Worm (Caenorhabditis elegans) whole organism, young adult: ENCODE data around the gene gcy-8.
"Not testable (repeated sequence)": the region's sequence is repeated elsewhere in the genome, so short reads cannot be mapped to it uniquely, and the experiment has no call there.

Experiments used
- C06A6.2 ChIP-seq: fragments of 200-800 bp; sonication (Bioruptor generic); conservative IDR thresholded peaks from 2 replicates; pipeline ENCODE4 v1.3.6; 2022; ENCODE audit warnings: missing genetic modification characterization, missing compliant biosample characterization
- D2030.7 ChIP-seq: fragments of 200-800 bp; sonication (Bioruptor generic); IDR thresholded peaks from 2 replicates; pipeline ENCODE4 v1.3.6; 2022; ENCODE audit warnings: missing genetic modification reagents, missing genetic modification characterization, missing compliant biosample characterization
- F33H1.4 ChIP-seq: fragments of 200-800 bp; sonication (Bioruptor generic); IDR thresholded peaks from 2 replicates; pipeline ENCODE4 v1.3.6; 2022; ENCODE audit warnings: missing genetic modification reagents, missing genetic modification characterization, missing compliant biosample characterization
- K11D2.4 ChIP-seq: fragments of 200-800 bp; sonication (Bioruptor generic); IDR thresholded peaks from 2 replicates; pipeline ENCODE4 v1.3.6; 2022; ENCODE audit warnings: missing genetic modification reagents, missing genetic modification characterization, missing compliant biosample characterization
- Y53G8AR.9 ChIP-seq: fragments of 200-800 bp; sonication (Bioruptor generic); conservative IDR thresholded peaks from 2 replicates; pipeline ENCODE4 v1.3.6; 2022; ENCODE audit warnings: missing genetic modification reagents, missing genetic modification characterization, missing compliant biosample characterization
- Y67H2A.10 ChIP-seq: fragments of 200-800 bp; sonication (Bioruptor generic); conservative IDR thresholded peaks from 2 replicates; pipeline ENCODE4 v1.3.6; 2022; ENCODE audit warnings: missing genetic modification reagents, missing genetic modification characterization, missing compliant biosample characterization
- Y79H2A.3 ChIP-seq: fragments of 200-800 bp; sonication (Bioruptor generic); conservative IDR thresholded peaks from 2 replicates; pipeline ENCODE4 v1.3.6; 2022; ENCODE audit warnings: missing genetic modification reagents, missing genetic modification characterization, missing compliant biosample characterization
- Y95B8A.8 ChIP-seq: fragments of 200-800 bp; sonication (Bioruptor generic); IDR thresholded peaks from 2 replicates; pipeline ENCODE4 v1.3.6; 2022; ENCODE audit warnings: missing genetic modification reagents, missing genetic modification characterization, missing compliant biosample characterization
- ZK185.1 ChIP-seq: sonication (generic microtip); optimal IDR thresholded peaks from 2 replicates; lab custom pipeline; 2016; ENCODE audit warnings: mild to moderate bottlenecking, missing genetic modification characterization, missing compliant biosample characterization; ENCODE audit not compliant: poor library complexity, severe bottlenecking
- aptf-2 ChIP-seq: fragments of 200-800 bp; sonication (Bioruptor generic); conservative IDR thresholded peaks from 2 replicates; pipeline ENCODE4 v1.3.6; 2022; ENCODE audit warnings: missing genetic modification reagents, missing genetic modification characterization, missing compliant biosample characterization
- attf-3 ChIP-seq: fragments of 200-800 bp; sonication (Bioruptor generic); conservative IDR thresholded peaks from 2 replicates; pipeline ENCODE4 v1.3.6; 2022; ENCODE audit warnings: missing genetic modification reagents, missing genetic modification characterization, missing compliant biosample characterization
- attf-5 ChIP-seq: fragments of 200-800 bp; sonication (Bioruptor generic); optimal IDR thresholded peaks from 2 replicates; lab custom pipeline; 2018; ENCODE audit warnings: mild to moderate bottlenecking, missing genetic modification characterization, missing compliant biosample characterization
- bed-2 ChIP-seq: fragments of 200-800 bp; sonication (Bioruptor generic); IDR thresholded peaks from 2 replicates; pipeline ENCODE4 v1.3.6; 2022; ENCODE audit warnings: missing genetic modification reagents, missing genetic modification characterization, missing compliant biosample characterization
- cebp-1 ChIP-seq, 2 experiments: fragments of 200-800 bp in 1 of 2; sonication (Bioruptor generic) in 1 of 2; sonication (generic microtip) in 1 of 2; IDR thresholded peaks in 1 of 2; optimal IDR thresholded peaks in 1 of 2; 2 replicates each; pipeline versions ENCODE4 v1.3.6 to Lab custom; 2017 to 2022; ENCODE audit warnings: missing compliant biosample characterization in 2 of 2, missing genetic modification characterization in 2 of 2, mild to moderate bottlenecking in 1 of 2, missing genetic modification reagents in 1 of 2, moderate library complexity in 1 of 2
- ceh-100 ChIP-seq: fragments of 200-800 bp; sonication (Bioruptor generic); IDR thresholded peaks from 2 replicates; pipeline ENCODE4 v1.3.6; 2022; ENCODE audit warnings: missing genetic modification reagents, missing genetic modification characterization, missing compliant biosample characterization
- ceh-27 ChIP-seq: fragments of 200-800 bp; sonication (Bioruptor generic); optimal IDR thresholded peaks from 2 replicates; lab custom pipeline; 2018; ENCODE audit warnings: mild to moderate bottlenecking, missing genetic modification characterization, moderate library complexity, missing compliant biosample characterization
- dox-1 ChIP-seq: fragments of 200-800 bp; sonication (Bioruptor generic); IDR thresholded peaks from 2 replicates; pipeline ENCODE4 v1.3.6; 2022; ENCODE audit warnings: missing genetic modification reagents, missing genetic modification characterization, missing compliant biosample characterization
- egrh-3 ChIP-seq: fragments of 200-800 bp; sonication (Bioruptor generic); IDR thresholded peaks from 2 replicates; pipeline ENCODE4 v1.3.6; 2022; ENCODE audit warnings: missing genetic modification reagents, missing genetic modification characterization, missing compliant biosample characterization
- hmg-1.2 ChIP-seq: fragments of 200-800 bp; sonication (Bioruptor generic); IDR thresholded peaks from 2 replicates; pipeline ENCODE4 v1.3.6; 2022; ENCODE audit warnings: missing genetic modification reagents, missing genetic modification characterization, missing compliant biosample characterization
- hmg-20 ChIP-seq: fragments of 200-800 bp; sonication (Bioruptor generic); IDR thresholded peaks from 2 replicates; pipeline ENCODE4 v1.3.6; 2022; ENCODE audit warnings: missing genetic modification reagents, missing genetic modification characterization, missing compliant biosample characterization
- let-526 ChIP-seq: fragments of 200-800 bp; sonication (Bioruptor generic); IDR thresholded peaks from 2 replicates; pipeline ENCODE4 v1.3.6; 2022; ENCODE audit warnings: missing genetic modification reagents, missing genetic modification characterization, missing compliant biosample characterization
- let-607 ChIP-seq, 2 experiments: fragments of 200-800 bp in 1 of 2; sonication (Bioruptor generic) in 1 of 2; sonication (generic microtip) in 1 of 2; optimal IDR thresholded peaks; 2 replicates each; lab custom pipeline; 2016 to 2018; ENCODE audit warnings: mild to moderate bottlenecking in 2 of 2, missing compliant biosample characterization in 2 of 2, missing genetic modification characterization in 2 of 2, moderate library complexity in 2 of 2, missing genotype in 1 of 2
- lin-26 ChIP-seq: fragments of 200-800 bp; sonication (Bioruptor generic); IDR thresholded peaks from 2 replicates; pipeline ENCODE4 v1.3.6; 2022; ENCODE audit warnings: missing genetic modification reagents, missing genetic modification characterization, missing compliant biosample characterization
- lin-35 ChIP-seq, 3 experiments: fragments of 150-350 bp in 2 of 3; sonication (generic microtip) in 1 of 3; optimal IDR thresholded peaks; 2 replicates each; lab custom pipeline; 2014 to 2018; ENCODE audit warnings: missing biosample characterization in 3 of 3, missing genetic modification characterization in 3 of 3, missing genetic modification reagents in 3 of 3
- madf-6 ChIP-seq: fragments of 200-800 bp; sonication (Bioruptor generic); IDR thresholded peaks from 2 replicates; pipeline ENCODE4 v1.3.6; 2022; ENCODE audit warnings: missing genetic modification reagents, missing genetic modification characterization, missing compliant biosample characterization
- mcd-1 ChIP-seq: fragments of 200-800 bp; sonication (Bioruptor generic); IDR thresholded peaks from 2 replicates; pipeline ENCODE4 v1.3.6; 2022; ENCODE audit warnings: missing genetic modification reagents, missing genetic modification characterization, missing compliant biosample characterization
- nfyb-1 ChIP-seq: fragments of 200-800 bp; sonication (Bioruptor generic); IDR thresholded peaks from 2 replicates; pipeline ENCODE4 v1.3.6; 2022; ENCODE audit warnings: missing genetic modification reagents, missing genetic modification characterization, missing compliant biosample characterization
- pbrm-1 ChIP-seq: fragments of 200-800 bp; sonication (Bioruptor generic); IDR thresholded peaks from 2 replicates; pipeline ENCODE4 v1.3.6; 2022; ENCODE audit warnings: missing genetic modification reagents, missing genetic modification characterization, missing compliant biosample characterization
- rcor-1 ChIP-seq: fragments of 200-800 bp; sonication (Bioruptor generic); IDR thresholded peaks from 2 replicates; pipeline ENCODE4 v1.3.6; 2022; ENCODE audit warnings: missing genetic modification reagents, missing genetic modification characterization, missing compliant biosample characterization
- snpc-4 ChIP-seq, 5 experiments: fragments of 150-350 bp in 1 of 5; sonication (generic microtip) in 4 of 5; optimal IDR thresholded peaks; 2 replicates each; lab custom pipeline; 2014 to 2018; ENCODE audit warnings: missing genetic modification characterization in 5 of 5, missing biosample characterization in 3 of 5, antibody characterized with exemption in 2 of 5, mild to moderate bottlenecking in 2 of 5, missing compliant biosample characterization in 2 of 5, missing genotype in 2 of 5, moderate library complexity in 2 of 5, missing genetic modification reagents in 1 of 5
- ztf-25 ChIP-seq: fragments of 200-800 bp; sonication (Bioruptor generic); IDR thresholded peaks from 2 replicates; pipeline ENCODE4 v1.3.6; 2022; ENCODE audit warnings: missing genetic modification reagents, missing genetic modification characterization, missing compliant biosample characterization
- ztf-28 ChIP-seq: fragments of 200-800 bp; sonication (Bioruptor generic); IDR thresholded peaks from 2 replicates; pipeline ENCODE4 v1.3.6; 2022; ENCODE audit warnings: missing genetic modification reagents, missing genetic modification characterization, missing compliant biosample characterization
- ztf-6 ChIP-seq: fragments of 200-800 bp; sonication (Bioruptor generic); IDR thresholded peaks from 2 replicates; pipeline ENCODE4 v1.3.6; 2022; ENCODE audit warnings: missing genetic modification reagents, missing genetic modification characterization, missing compliant biosample characterization

The gcy-8 gene

DNA sequence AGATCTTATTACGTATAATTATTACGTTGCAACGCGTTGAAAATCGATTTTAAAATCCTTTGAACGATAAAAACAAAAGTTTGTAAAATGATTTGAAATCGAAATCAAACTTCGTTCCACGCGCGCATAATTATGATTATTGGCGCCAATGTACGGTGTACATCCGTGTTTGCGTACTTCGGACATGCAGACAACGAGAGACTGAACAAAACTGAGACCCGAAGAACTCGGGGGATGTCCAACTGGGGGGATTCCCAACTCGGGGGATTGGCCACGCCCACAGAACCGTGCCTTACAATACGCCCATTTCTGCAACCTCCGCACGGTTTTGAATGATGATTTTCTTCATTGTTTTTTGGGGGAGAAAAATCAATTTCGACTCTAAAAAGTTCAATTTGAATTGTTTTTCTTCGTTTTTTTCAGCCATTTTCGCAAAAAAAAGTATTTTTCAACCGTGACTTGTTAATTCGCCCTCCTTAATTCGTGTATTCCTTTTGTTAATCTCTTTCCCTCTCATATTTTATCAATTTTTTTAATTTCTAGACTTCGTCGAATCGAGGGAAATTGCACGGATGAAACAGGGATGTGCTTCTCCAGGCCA is 19.0 kb downstream of the gcy-8 start, which contains the start of gene F20D12.12 (continued):
- TF ChIP-seq K11D2.4 (GFP tag; lab: Robert Waterston, UW): peak; percentile 91
- TF ChIP-seq ceh-27 (GFP tag; lab: Kevin White, UChicago): peak; percentile 83
- peak; percentile 88 for TF ChIP-seq C06A6.2 (GFP tag; lab: Robert Waterston, UW)
- peak; percentile 27; the same call in 1 of the 2 replicates for TF ChIP-seq hmg-20
- TF ChIP-seq rcor-1: peak; percentile 96
- peak; percentile 19 for TF ChIP-seq snpc-4 (GFP tag; optimal IDR thresholded peaks at IDR 0.05; lab: Kevin White, UChicago)
- TF ChIP-seq snpc-4 (tag; optimal IDR thresholded peaks at IDR 0.05; lab: Kevin White, UChicago): peak in 3 of 4 experiments; percentile 28 to 57 (median 39)
- peak in 1 of 2 experiments; percentile 47 for TF ChIP-seq let-607 (tag; optimal IDR thresholded peaks at IDR 0.05; lab: Kevin White, UChicago)
- TF ChIP-seq cebp-1 (GFP tag; IDR thresholded peaks at IDR 0.05; lab: Robert Waterston, UW): peak; percentile 71
- TF ChIP-seq cebp-1 (tag; optimal IDR thresholded peaks at IDR 0.05; lab: Kevin White, UChicago): peak; percentile 75
- TF ChIP-seq bed-2 (GFP tag; lab: Robert Waterston, UW): peak; percentile 91
- peak; percentile 75; the same call in 1 of the 2 replicates for TF ChIP-seq ztf-6 (GFP tag; lab: Robert Waterston, UW)
- TF ChIP-seq lin-35 (GFP tag; optimal IDR thresholded peaks at IDR 0.05; lab: Kevin White, UChicago): peak in 2 of 3 experiments; percentile 25 to 50
- peak; percentile 97 for TF ChIP-seq dox-1 (GFP tag; lab: Robert Waterston, UW)
- peak; percentile 71; the same call in 1 of the 2 replicates for TF ChIP-seq let-526
- peak; percentile 99 for TF ChIP-seq ceh-100 (GFP tag; lab: Robert Waterston, UW)
- TF ChIP-seq ZK185.1 (tag; lab: Kevin White, UChicago): peak; percentile 51
- peak; percentile 88 for TF ChIP-seq Y53G8AR.9
- TF ChIP-seq Y79H2A.3 (GFP tag; lab: Robert Waterston, UW): peak; percentile 90

DNA sequence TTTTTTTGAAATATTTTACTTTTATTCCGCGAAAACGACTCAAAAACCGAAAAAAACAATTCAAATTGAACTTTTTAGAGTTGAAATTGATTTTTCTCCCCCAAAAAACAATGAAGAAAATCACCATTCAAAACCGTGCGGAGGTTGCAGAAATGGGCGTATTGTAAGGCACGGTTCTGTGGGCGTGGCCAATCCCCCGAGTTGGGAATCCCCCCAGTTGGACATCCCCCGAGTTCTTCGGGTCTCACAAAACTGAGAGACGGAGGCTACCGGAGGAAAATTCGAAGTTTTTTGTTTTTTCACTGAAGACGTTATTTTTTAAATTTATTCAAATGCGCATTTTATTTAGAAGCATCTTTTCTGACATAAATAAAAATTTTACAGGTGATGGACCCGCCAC is 20.3 kb downstream of the gcy-8 start, which contains the start of gene mcm-3AP:
mcm-3AP (plus strand) TSS at position 383 of the 400 bp plus-strand sequence.
- TF ChIP-seq dox-1 (GFP tag; lab: Robert Waterston, UW): peak; percentile 88
- peak; percentile 37 for TF ChIP-seq F33H1.4 (GFP tag; lab: Robert Waterston, UW)
- TF ChIP-seq attf-5 (GFP tag; lab: Kevin White, UChicago): peak; percentile 41
- TF ChIP-seq lin-26 (GFP tag; lab: Robert Waterston, UW): peak; percentile 74; the same call in 1 of the 2 replicates
- TF ChIP-seq cebp-1 (GFP tag; IDR thresholded peaks at IDR 0.05; lab: Robert Waterston, UW): not testable (repeated sequence)
- peak; percentile 5 for TF ChIP-seq cebp-1 (tag; optimal IDR thresholded peaks at IDR 0.05; lab: Kevin White, UChicago)
- peak; percentile 72; the same call in 1 of the 2 replicates for TF ChIP-seq Y67H2A.10
- peak; percentile 73 for TF ChIP-seq mcd-1 (GFP tag; lab: Robert Waterston, UW)
- peak; percentile 89 for TF ChIP-seq aptf-2 (GFP tag; lab: Robert Waterston, UW)
- peak; percentile 68; the same call in 1 of the 2 replicates for TF ChIP-seq bed-2 (GFP tag; lab: Robert Waterston, UW)
- TF ChIP-seq pbrm-1 (GFP tag; lab: Robert Waterston, UW): peak; percentile 39; the same call in 1 of the 2 replicates
- peak; percentile 63; the same call in 1 of the 2 replicates for TF ChIP-seq C06A6.2 (GFP tag; lab: Robert Waterston, UW)
- TF ChIP-seq ztf-28 (GFP tag; lab: Robert Waterston, UW): peak; percentile 76
- TF ChIP-seq ztf-6 (GFP tag; lab: Robert Waterston, UW): 0 out of 2 replicates have a peak, but pooled peaks have one; percentile 55
- peak; percentile 96 for TF ChIP-seq ceh-100 (GFP tag; lab: Robert Waterston, UW)
- peak; percentile 79 for TF ChIP-seq attf-3
- 0 out of 2 replicates have a peak, but pooled peaks have one; percentile 28 for TF ChIP-seq K11D2.4 (GFP tag; lab: Robert Waterston, UW)
- peak; percentile 84 for TF ChIP-seq ztf-25 (GFP tag; lab: Robert Waterston, UW)
- TF ChIP-seq egrh-3 (GFP tag; lab: Robert Waterston, UW): peak; percentile 65
- peak; percentile 58 for TF ChIP-seq madf-6 (GFP tag; lab: Robert Waterston, UW)
- TF ChIP-seq hmg-1.2 (GFP tag; lab: Robert Waterston, UW): peak; percentile 59; the same call in 1 of the 2 replicates
- peak; percentile 52 for TF ChIP-seq rcor-1
- TF ChIP-seq nfyb-1 (GFP tag; lab: Robert Waterston, UW): peak; percentile 65; the same call in 1 of the 2 replicates
- TF ChIP-seq let-526: 0 out of 2 replicates have a peak, but pooled peaks have one; percentile 25
- 0 out of 2 replicates have a peak, but pooled peaks have one; percentile 55 for TF ChIP-seq Y95B8A.8 (GFP tag; lab: Robert Waterston, UW)
- peak; percentile 74; the same call in 1 of the 2 replicates for TF ChIP-seq D2030.7 (GFP tag; lab: Robert Waterston, UW)
